Worm (Caenorhabditis elegans) whole organism, L2 larva: ENCODE data around the gene pcyt-1.

Source experiments
- F13H6.1 ChIP-seq: sonication (generic microtip); optimal IDR thresholded peaks from 2 replicates; lab custom pipeline; 2016; ENCODE audit warnings: missing genetic modification characterization, missing compliant biosample characterization
- aly-2 ChIP-seq: fragments of 150-350 bp; optimal IDR thresholded peaks from 2 replicates; lab custom pipeline; 2014; ENCODE audit warnings: missing biosample characterization, missing genetic modification characterization
- blmp-1 ChIP-seq: sonication (generic microtip); optimal IDR thresholded peaks from 2 replicates; lab custom pipeline; 2017; ENCODE audit warnings: missing genetic modification characterization, mild to moderate bottlenecking, missing compliant biosample characterization, antibody characterized with exemption, moderate library complexity; ENCODE audit not compliant: insufficient read depth
- egl-27 ChIP-seq: sonication (generic microtip); optimal IDR thresholded peaks from 3 replicates; lab custom pipeline; 2017; ENCODE audit warnings: missing biosample characterization, missing genetic modification reagents, missing genetic modification characterization
- snpc-4 ChIP-seq: fragments of 150-350 bp; optimal IDR thresholded peaks from 2 replicates; lab custom pipeline; 2014; ENCODE audit warnings: missing biosample characterization, missing genetic modification characterization

ce11 chrX:7585610-7586259 is 13.6 kb downstream of the pcyt-1 start, which contains the start of gene adt-2:
- TF ChIP-seq egl-27 (no peak), aly-2 (no peak), snpc-4 (tag; lab: Kevin White, UChicago) (no peak), F13H6.1 (tag; lab: Kevin White, UChicago) (no peak), blmp-1 (tag; lab: Kevin White, UChicago) (peak; percentile 43)
